Fruit fly (Drosophila melanogaster): ENCODE data around the gene Saf6.

Gene Saf6

DNA sequence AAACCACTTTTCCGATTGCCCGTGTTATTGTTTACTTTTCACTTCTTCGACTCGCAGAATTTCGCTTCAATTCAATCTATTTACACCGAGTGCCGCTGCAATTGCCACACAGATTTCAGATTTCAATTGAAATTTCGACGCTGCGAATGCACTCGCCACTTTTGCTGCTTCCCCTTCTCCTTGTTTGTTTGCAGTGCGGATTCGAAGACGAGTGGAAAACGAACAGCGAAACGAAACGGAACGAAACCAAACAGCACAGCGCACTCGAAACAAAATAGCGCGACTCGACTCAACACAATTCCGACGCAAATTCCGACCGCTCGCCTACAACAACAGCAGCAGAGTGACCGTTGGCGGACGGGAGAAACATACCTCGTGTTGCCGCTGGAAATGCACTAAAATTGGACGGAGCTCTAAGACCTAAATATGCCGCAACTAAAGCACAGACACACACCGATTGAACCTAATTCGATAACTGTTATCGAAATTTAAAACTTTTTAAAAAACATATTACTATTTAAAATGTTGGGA lies 35.0 kb upstream of the Saf6 start, which contains the start of gene drongo (continued):
- TF ChIP-seq gsb-n (tag; optimal IDR thresholded peaks at IDR 0.05) = peak; percentile 39
- TF ChIP-seq CG32772 (GFP tag; IDR thresholded peaks at IDR 0.05) = no peak
- TF ChIP-seq CG4404 (GFP tag; IDR thresholded peaks at IDR 0.05) = no peak
- TF ChIP-seq Usf (GFP tag; optimal IDR thresholded peaks at IDR 0.05) = no peak
- TF ChIP-seq ttk (GFP tag; IDR thresholded peaks at IDR 0.05) = no peak
- TF ChIP-seq PHDP (tag; optimal IDR thresholded peaks at IDR 0.05) = peak; percentile 55
- no peak for TF ChIP-seq hb (GFP tag; IDR thresholded peaks at IDR 0.05; ENCODE audit: partially characterized antibody)
- TF ChIP-seq lov (optimal IDR thresholded peaks at IDR 0.05) = no peak
- 0 out of 3 replicates have a peak, but pooled peaks have one; percentile 11 for TF ChIP-seq lov (GFP tag; IDR thresholded peaks at IDR 0.05)
- peak; percentile 7 for TF ChIP-seq Sry-β (GFP tag; optimal IDR thresholded peaks at IDR 0.05)
- TF ChIP-seq CG4730 (GFP tag; IDR thresholded peaks at IDR 0.05) = no peak
- no peak for TF ChIP-seq ase (GFP tag; IDR thresholded peaks at IDR 0.05)
- TF ChIP-seq sens (GFP tag) = peak; percentile 86
- TF ChIP-seq CG18262 (tag; optimal IDR thresholded peaks at IDR 0.05) = peak; percentile 9
- peak; percentile 9 for TF ChIP-seq CG17359 (tag; optimal IDR thresholded peaks at IDR 0.05)
- peak; percentile 76 for TF ChIP-seq ci (GFP tag; IDR thresholded peaks at IDR 0.05)
- TF ChIP-seq CG18764 (GFP tag; optimal IDR thresholded peaks at IDR 0.05) = no peak
- no peak for TF ChIP-seq B-H1 (GFP tag; IDR thresholded peaks at IDR 0.05)
- peak in 1 of 2 experiments; percentile 10 for TF ChIP-seq Eip74EF (GFP tag; optimal IDR thresholded peaks at IDR 0.05)
- TF ChIP-seq vvl (GFP tag; IDR thresholded peaks at IDR 0.05) = peak; percentile 59; the same call in 1 of the 2 replicates
- TF ChIP-seq D (optimal IDR thresholded peaks at IDR 0.05) = no peak
- TF ChIP-seq D (GFP tag; optimal IDR thresholded peaks at IDR 0.05) = no peak
- TF ChIP-seq gt (GFP tag; IDR thresholded peaks at IDR 0.05) = no peak
- no peak for TF ChIP-seq fru (optimal IDR thresholded peaks at IDR 0.05)
- TF ChIP-seq bab2 (GFP tag; optimal IDR thresholded peaks at IDR 0.05) = peak; percentile 27
- no peak for TF ChIP-seq CG9215 (GFP tag; IDR thresholded peaks at IDR 0.05)
- peak; percentile 65 for TF ChIP-seq CG13624 (GFP tag; optimal IDR thresholded peaks at IDR 0.05)
- TF ChIP-seq CG11560 (tag; IDR thresholded peaks at IDR 0.05) = peak; percentile 87
- TF ChIP-seq HmgD (GFP tag; optimal IDR thresholded peaks at IDR 0.05) = peak; percentile 67
- TF ChIP-seq Jarid2 (GFP tag; optimal IDR thresholded peaks at IDR 0.05) = peak; percentile 97
- TF ChIP-seq Hmr (GFP tag; optimal IDR thresholded peaks at IDR 0.05) = peak; percentile 81
- 0 out of 3 replicates have a peak, but pooled peaks have one; percentile 50 for TF ChIP-seq CG11456 (GFP tag; IDR thresholded peaks at IDR 0.05)
- no peak for TF ChIP-seq Hey (tag; optimal IDR thresholded peaks at IDR 0.05)
- no peak; the same call in 1 of the 3 replicates for TF ChIP-seq zen2 (GFP tag; IDR thresholded peaks at IDR 0.05; ENCODE audit: partially characterized antibody)
- peak; percentile 19 for TF ChIP-seq CG7928 (GFP tag; optimal IDR thresholded peaks at IDR 0.05)
- TF ChIP-seq CG14860 (GFP tag; IDR thresholded peaks at IDR 0.05; ENCODE audit: partially characterized antibody) = 0 out of 3 replicates have a peak, but pooled peaks have one; percentile 48
- peak; percentile 13 for TF ChIP-seq da (GFP tag; optimal IDR thresholded peaks at IDR 0.05)
- no peak for TF ChIP-seq peb (GFP tag; IDR thresholded peaks at IDR 0.05)
- TF ChIP-seq Fer1 (GFP tag; optimal IDR thresholded peaks at IDR 0.05) = peak; percentile 54
- peak; percentile 4 for TF ChIP-seq CG4617 (GFP tag; optimal IDR thresholded peaks at IDR 0.05; ENCODE audit: borderline replicate concordance)
- no peak for TF ChIP-seq Bdp1 (GFP tag; optimal IDR thresholded peaks at IDR 0.05)
- no peak for TF ChIP-seq CG6689 (GFP tag; IDR thresholded peaks at IDR 0.05)
- TF ChIP-seq Dip3 (GFP tag; optimal IDR thresholded peaks at IDR 0.05) = peak; percentile 18
- TF ChIP-seq Adf1 (GFP tag; IDR thresholded peaks at IDR 0.05) = peak; percentile 52; the same call in 1 of the 2 replicates
